Worm (Caenorhabditis elegans) whole organism, mixed stage, embryonic: ENCODE results near the gene T10C6.16.
A peak's percentile ranks its signal among the peaks of the same experiment; 100 is the strongest.

Experiments
- M03D4.4 ChIP-seq: sonication (generic microtip); optimal IDR thresholded peaks from 2 replicates; lab custom pipeline; 2017; ENCODE audit warnings: mild to moderate bottlenecking, missing genetic modification characterization, missing compliant biosample characterization
- blmp-1 ChIP-seq: fragments of 150-350 bp; optimal IDR thresholded peaks from 2 replicates; lab custom pipeline; 2014; ENCODE audit warnings: missing biosample characterization, missing genetic modification characterization
- ceh-39 ChIP-seq: fragments of 150-350 bp; optimal IDR thresholded peaks from 2 replicates; lab custom pipeline; 2014; ENCODE audit warnings: missing biosample characterization, missing genetic modification characterization
- ceh-43 ChIP-seq: fragments of 200-800 bp; sonication (Bioruptor generic); optimal IDR thresholded peaks from 2 replicates; lab custom pipeline; 2018; ENCODE audit warnings: mild to moderate bottlenecking, missing genetic modification characterization, moderate library complexity, missing compliant biosample characterization
- ceh-83 ChIP-seq: fragments of 200-800 bp; sonication (Bioruptor generic); optimal IDR thresholded peaks from 2 replicates; lab custom pipeline; 2018; ENCODE audit warnings: mild to moderate bottlenecking, missing genetic modification characterization, missing compliant biosample characterization
- ces-1 ChIP-seq: fragments of 150-350 bp; optimal IDR thresholded peaks from 2 replicates; lab custom pipeline; 2014; ENCODE audit warnings: missing biosample characterization, missing genetic modification reagents, missing genetic modification characterization
- cnd-1 ChIP-seq: fragments of 200-800 bp; sonication (Bioruptor generic); optimal IDR thresholded peaks from 2 replicates; lab custom pipeline; 2018; ENCODE audit warnings: mild to moderate bottlenecking, missing genetic modification characterization, missing compliant biosample characterization
- drap-1 ChIP-seq: fragments of 200-800 bp; sonication (Bioruptor generic); optimal IDR thresholded peaks from 3 replicates; lab custom pipeline; 2018; ENCODE audit warnings: mild to moderate bottlenecking, missing genetic modification characterization, missing compliant biosample characterization
- elt-1 ChIP-seq: sonication (generic microtip); optimal IDR thresholded peaks from 2 replicates; lab custom pipeline; 2017; ENCODE audit warnings: missing genetic modification characterization, mild to moderate bottlenecking, missing compliant biosample characterization, antibody characterized with exemption, moderate library complexity, borderline replicate concordance; ENCODE audit not compliant: insufficient read depth
- elt-3 ChIP-seq: fragments of 150-350 bp; optimal IDR thresholded peaks from 2 replicates; lab custom pipeline; 2014; ENCODE audit warnings: missing biosample characterization, missing genetic modification characterization
- flh-1 ChIP-seq: fragments of 200-800 bp; sonication (Bioruptor generic); optimal IDR thresholded peaks from 2 replicates; lab custom pipeline; 2018; ENCODE audit warnings: mild to moderate bottlenecking, missing genetic modification characterization, moderate library complexity, missing compliant biosample characterization
- ham-2 ChIP-seq: fragments of 200-800 bp; sonication (Bioruptor generic); optimal IDR thresholded peaks from 2 replicates; lab custom pipeline; 2018; ENCODE audit warnings: mild to moderate bottlenecking, missing genetic modification characterization, missing compliant biosample characterization
- hlh-1 ChIP-seq: fragments of 150-350 bp; optimal IDR thresholded peaks from 2 replicates; lab custom pipeline; 2014; ENCODE audit warnings: missing biosample characterization, missing genetic modification reagents, missing genetic modification characterization
- lin-13 ChIP-seq: fragments of 150-350 bp; optimal IDR thresholded peaks from 2 replicates; lab custom pipeline; 2014; ENCODE audit warnings: missing biosample characterization, missing genetic modification characterization
- lin-32 ChIP-seq: fragments of 200-800 bp; sonication (Bioruptor generic); optimal IDR thresholded peaks from 2 replicates; lab custom pipeline; 2018; ENCODE audit warnings: mild to moderate bottlenecking, missing genetic modification characterization, missing compliant biosample characterization
- lsy-2 ChIP-seq: fragments of 150-350 bp; optimal IDR thresholded peaks from 2 replicates; lab custom pipeline; 2014; ENCODE audit warnings: missing biosample characterization, missing genetic modification characterization
- mab-5 ChIP-seq: fragments of 150-350 bp; optimal IDR thresholded peaks from 2 replicates; lab custom pipeline; 2014; ENCODE audit warnings: missing biosample characterization, missing genetic modification characterization
- mep-1 ChIP-seq: fragments of 150-350 bp; optimal IDR thresholded peaks from 2 replicates; lab custom pipeline; 2017; ENCODE audit warnings: missing biosample characterization, missing genetic modification reagents, missing genetic modification characterization, inconsistent platforms
- mls-2 ChIP-seq: sonication (generic microtip); optimal IDR thresholded peaks from 2 replicates; lab custom pipeline; 2016; ENCODE audit warnings: mild to moderate bottlenecking, missing genetic modification characterization, moderate library complexity, missing compliant biosample characterization
- nhr-12 ChIP-seq: fragments of 150-350 bp; optimal IDR thresholded peaks from 2 replicates; lab custom pipeline; 2014; ENCODE audit warnings: missing biosample characterization, missing genetic modification characterization
- nhr-2 ChIP-seq: fragments of 150-350 bp; optimal IDR thresholded peaks from 2 replicates; lab custom pipeline; 2014; ENCODE audit warnings: missing biosample characterization, missing genetic modification characterization
- nhr-237 ChIP-seq: fragments of 150-350 bp; optimal IDR thresholded peaks from 2 replicates; lab custom pipeline; 2014; ENCODE audit warnings: missing biosample characterization, missing genetic modification characterization
- nhr-76 ChIP-seq: sonication (generic microtip); optimal IDR thresholded peaks from 2 replicates; lab custom pipeline; 2017; ENCODE audit warnings: missing biosample characterization, missing genetic modification characterization
- pha-4 ChIP-seq: fragments of 150-350 bp; optimal IDR thresholded peaks from 2 replicates; lab custom pipeline; 2018; ENCODE audit warnings: missing biosample characterization, missing genetic modification reagents, missing genetic modification characterization
- sem-2 ChIP-seq: fragments of 200-800 bp; sonication (Bioruptor generic); optimal IDR thresholded peaks from 2 replicates; lab custom pipeline; 2018; ENCODE audit warnings: mild to moderate bottlenecking, missing genetic modification characterization, missing compliant biosample characterization
- sptf-1 ChIP-seq: sonication (generic microtip); optimal IDR thresholded peaks from 2 replicates; lab custom pipeline; 2017; ENCODE audit warnings: mild to moderate bottlenecking, missing genetic modification characterization, moderate library complexity, missing compliant biosample characterization
- tbx-8 ChIP-seq: fragments of 200-800 bp; sonication (Bioruptor generic); optimal IDR thresholded peaks from 2 replicates; lab custom pipeline; 2018; ENCODE audit warnings: mild to moderate bottlenecking, missing genetic modification characterization, moderate library complexity, missing compliant biosample characterization
- unc-62 ChIP-seq: fragments of 150-350 bp; optimal IDR thresholded peaks from 2 replicates; lab custom pipeline; 2014; ENCODE audit warnings: missing biosample characterization, missing genetic modification reagents, missing genetic modification characterization
- zip-8 ChIP-seq: fragments of 150-350 bp; optimal IDR thresholded peaks from 2 replicates; lab custom pipeline; 2014; ENCODE audit warnings: missing biosample characterization, missing genetic modification characterization
- ztf-11 ChIP-seq: fragments of 150-350 bp; optimal IDR thresholded peaks from 2 replicates; lab custom pipeline; 2014; ENCODE audit warnings: missing biosample characterization, missing genetic modification characterization

Gene T10C6.16

ce11 chrV:16045837-16046236 is 13.0 kb upstream of the T10C6.16 start, which contains the start of gene T10C6.15:
TSS of gene T10C6.15 (minus strand) at chrV:16045940.
- TF ChIP-seq lin-32 (GFP tag; lab: Kevin White, UChicago) (no peak), blmp-1 (tag; lab: Kevin White, UChicago) (no peak), lsy-2 (tag; lab: Kevin White, UChicago) (no peak), elt-3 (no peak), ceh-83 (GFP tag; lab: Kevin White, UChicago) (no peak), ztf-11 (tag; lab: Kevin White, UChicago) (no peak), zip-8 (no peak), pha-4 (tag; lab: Kevin White, UChicago) (no peak), nhr-76 (tag; lab: Kevin White, UChicago) (no peak), flh-1 (GFP tag; lab: Kevin White, UChicago) (no peak), ces-1 (no peak), mab-5 (no peak), ceh-43 (GFP tag; lab: Kevin White, UChicago) (no peak), elt-1 (tag; lab: Kevin White, UChicago) (no peak), M03D4.4 (tag; lab: Kevin White, UChicago) (no peak), mls-2 (tag; lab: Kevin White, UChicago) (no peak), drap-1 (GFP tag; lab: Kevin White, UChicago) (no peak)
- TF ChIP-seq, all 35 proteins: peak for 0

- TF ChIP-seq tbx-8 (GFP tag; lab: Kevin White, UChicago), result no peak
- no peak for TF ChIP-seq hlh-1 (tag; lab: Kevin White, UChicago)
- no peak for TF ChIP-seq sptf-1
- TF ChIP-seq lsy-2 (tag; lab: Kevin White, UChicago), result no peak
- TF ChIP-seq nhr-12, result no peak
- no peak for TF ChIP-seq nhr-237 (tag; lab: Kevin White, UChicago)
- no peak for TF ChIP-seq M03D4.4 (tag; lab: Kevin White, UChicago)
- TF ChIP-seq ceh-83 (GFP tag; lab: Kevin White, UChicago), result no peak
- no peak for TF ChIP-seq mab-5
- TF ChIP-seq nhr-76 (tag; lab: Kevin White, UChicago), result no peak
- no peak for TF ChIP-seq ham-2
Observed at ce11 chrV:16043686-16044085, 10.9 kb upstream of the T10C6.16 start.

ce11 chrV:16042743-16043014 is 9.9 kb upstream of the T10C6.16 start:
- TF ChIP-seq flh-1 (GFP tag; lab: Kevin White, UChicago) (no peak), sem-2 (GFP tag; lab: Kevin White, UChicago) (peak; percentile 9), zip-8 (peak; percentile 24)

DNA sequence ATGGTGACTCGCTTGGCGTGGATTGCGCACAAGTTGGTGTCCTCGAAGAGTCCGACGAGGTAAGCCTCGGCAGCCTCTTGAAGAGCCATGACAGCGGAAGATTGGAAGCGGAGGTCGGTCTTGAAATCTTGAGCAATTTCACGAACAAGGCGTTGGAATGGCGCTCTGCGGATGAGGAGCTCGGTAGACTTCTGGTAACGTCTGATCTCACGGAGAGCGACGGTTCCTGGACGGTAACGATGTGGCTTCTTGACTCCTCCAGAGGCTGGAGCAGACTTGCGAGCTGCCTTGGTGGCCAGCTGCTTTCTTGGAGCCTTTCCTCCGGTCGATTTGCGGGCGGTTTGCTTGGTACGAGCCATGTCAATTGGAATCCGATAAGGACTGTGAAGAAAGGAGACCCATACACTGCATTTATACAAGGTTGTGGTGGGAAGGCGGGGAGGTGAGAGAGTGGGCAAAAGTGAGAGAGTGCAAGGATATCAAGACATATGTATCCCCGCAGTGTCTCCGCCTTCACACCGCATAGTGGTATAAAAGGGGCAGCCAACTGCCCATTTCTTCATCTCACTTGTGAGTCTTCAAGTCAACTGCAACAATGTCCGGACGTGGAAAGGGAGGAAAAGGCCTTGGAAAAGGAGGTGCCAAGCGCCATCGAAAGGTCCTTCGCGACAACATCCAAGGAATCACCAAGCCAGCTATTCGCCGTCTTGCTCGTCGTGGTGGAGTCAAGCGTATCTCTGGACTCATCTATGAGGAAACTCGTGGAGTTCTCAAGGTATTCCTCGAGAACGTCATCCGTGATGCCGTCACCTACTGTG is 9.3 kb upstream of the T10C6.16 start, which contains the start of the genes his-2 and his-1:
Gene his-2, minus strand, starts transcription at position 359 of the 818 bp plus-strand sequence.
Gene his-1, plus strand, starts transcription at position 596 of the 818 bp plus-strand sequence.
- TF ChIP-seq sptf-1 (peak; percentile 22), cnd-1 (tag; lab: Kevin White, UChicago) (peak; percentile 39)

DNA sequence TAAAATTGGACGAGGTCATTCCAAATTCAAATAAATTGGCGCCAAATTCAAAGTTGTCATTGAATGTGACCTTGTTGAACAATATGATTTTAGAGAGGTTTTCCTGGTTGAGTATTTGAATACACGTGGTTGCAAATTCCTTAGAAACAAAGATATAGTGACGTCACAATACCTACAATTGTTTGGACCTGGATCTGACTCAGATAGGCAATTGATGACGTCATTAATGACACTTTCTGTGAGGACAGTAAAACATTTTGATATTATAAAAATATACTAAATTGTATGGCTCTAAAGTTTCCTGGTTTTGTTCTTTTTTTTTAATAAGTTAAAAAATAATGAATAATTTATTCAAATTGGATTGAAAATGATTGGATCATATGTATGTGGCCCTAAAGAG is 8.6 kb upstream of the T10C6.16 start:
- TF ChIP-seq sem-2 (GFP tag; lab: Kevin White, UChicago) (no peak), zip-8 (peak; percentile 94), M03D4.4 (tag; lab: Kevin White, UChicago) (no peak), ceh-39 (tag; lab: Kevin White, UChicago) (peak; percentile 11), elt-1 (tag; lab: Kevin White, UChicago) (no peak), nhr-76 (tag; lab: Kevin White, UChicago) (no peak)

- TF ChIP-seq M03D4.4 (tag; lab: Kevin White, UChicago), result peak; percentile 26
- peak; percentile 43 for TF ChIP-seq lsy-2 (tag; lab: Kevin White, UChicago)
- peak; percentile 94 for TF ChIP-seq ztf-11 (tag; lab: Kevin White, UChicago)
- peak; percentile 13 for TF ChIP-seq unc-62 (GFP tag; lab: Kevin White, UChicago)
- TF ChIP-seq nhr-2, result peak; percentile 62
- TF ChIP-seq lin-13 (tag; lab: Kevin White, UChicago), result peak; percentile 96
- peak; percentile 87 for TF ChIP-seq pha-4 (tag; lab: Kevin White, UChicago)
- TF ChIP-seq mep-1 (tag; lab: Kevin White, UChicago), result peak; percentile 57
- TF ChIP-seq drap-1 (GFP tag; lab: Kevin White, UChicago), result peak; percentile 81
- peak; percentile 86 for TF ChIP-seq ceh-39 (tag; lab: Kevin White, UChicago)
- TF ChIP-seq sptf-1, result peak; percentile 24
- peak; percentile 32 for TF ChIP-seq zip-8
- peak; percentile 86 for TF ChIP-seq cnd-1 (tag; lab: Kevin White, UChicago)
Observed at ce11 chrV:16040140-16040827, 7.5 kb upstream of the T10C6.16 start, which contains the start of the genes his-4 and his-3. TSS of gene his-4 (minus strand) at chrV:16040515. TSS of gene his-3 (plus strand) at chrV:16040808.
